In the genomic region with DNA sequence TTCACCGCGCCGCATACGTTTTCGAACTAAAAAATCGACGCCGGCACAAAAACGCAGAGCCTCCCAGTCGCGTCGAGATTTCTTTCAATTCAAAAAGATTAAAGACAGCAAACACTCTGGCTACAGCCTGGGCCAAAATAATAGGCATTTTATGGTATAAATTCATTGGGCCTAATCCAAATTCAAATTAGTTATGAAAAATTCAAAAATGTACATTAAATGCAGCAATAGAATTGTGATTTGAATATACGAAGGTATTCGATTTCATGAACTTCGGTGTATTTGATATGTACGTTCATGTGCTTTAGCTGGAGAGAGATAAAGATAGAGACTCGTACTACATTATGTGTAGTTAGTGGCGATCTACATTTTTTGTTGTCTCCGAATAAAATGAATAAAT, we compare ENCODE assay signal across 1 fruit fly cellular context.
TF ChIP-seq lines count a peak whose summit lies in the region.

A gene (minus strand): TSS at position 35 of the 400 bp plus-strand sequence.

TF ChIP-seq in whole organism, embryonic, 481 proteins besides CTCF, POLR2A, EP300 and RAD21 (continued from another document and continues in another):
- peak; percentile 87 for TF ChIP-seq CG2712 (tag; optimal IDR thresholded peaks at IDR 0.05; lab: Kevin White, UChicago)
- peak; percentile 78 for TF ChIP-seq CG6654 (GFP tag; optimal IDR thresholded peaks at IDR 0.05; lab: Kevin White, UChicago)
- TF ChIP-seq CG10274 (GFP tag; optimal IDR thresholded peaks at IDR 0.05; lab: Kevin White, UChicago) = peak; percentile 61
- peak; percentile 22 for TF ChIP-seq TFAM (GFP tag; optimal IDR thresholded peaks at IDR 0.05; lab: Kevin White, UChicago)
- peak; percentile 76 for TF ChIP-seq CG12104 (GFP tag; optimal IDR thresholded peaks at IDR 0.05; lab: Kevin White, UChicago)
- peak; percentile 72 for TF ChIP-seq E2f2 (GFP tag; IDR thresholded peaks at IDR 0.05; lab: Robert Waterston, UW)
- TF ChIP-seq Gug (GFP tag; IDR thresholded peaks at IDR 0.05; lab: Robert Waterston, UW) = peak; percentile 80; the same call in 3 of the 4 replicates
- TF ChIP-seq CG1529 (GFP tag; optimal IDR thresholded peaks at IDR 0.05; lab: Kevin White, UChicago) = peak; percentile 73
- peak; percentile 59 for TF ChIP-seq CG14965 (GFP tag; optimal IDR thresholded peaks at IDR 0.05; lab: Kevin White, UChicago; ENCODE audit: borderline replicate concordance)
- TF ChIP-seq D (optimal IDR thresholded peaks at IDR 0.05; lab: Kevin White, UChicago) = no peak
- peak; percentile 77 for TF ChIP-seq D (GFP tag; optimal IDR thresholded peaks at IDR 0.05; lab: Kevin White, UChicago)
- TF ChIP-seq unpg (GFP tag; optimal IDR thresholded peaks at IDR 0.05; lab: Kevin White, UChicago) = peak; percentile 95
- TF ChIP-seq inv (GFP tag; IDR thresholded peaks at IDR 0.05; lab: Robert Waterston, UW; ENCODE audit: partially characterized antibody) = no peak
- peak; percentile 89 for TF ChIP-seq E2f1 (GFP tag; IDR thresholded peaks at IDR 0.05; lab: Robert Waterston, UW)
- TF ChIP-seq usp (GFP tag; optimal IDR thresholded peaks at IDR 0.05; lab: Kevin White, UChicago) = no peak
- TF ChIP-seq MBD-R2 (GFP tag; IDR thresholded peaks at IDR 0.05; lab: Robert Waterston, UW) = peak; percentile 72; the same call in 1 of the 2 replicates
- TF ChIP-seq CG2120 (GFP tag; optimal IDR thresholded peaks at IDR 0.05; lab: Kevin White, UChicago) = peak; percentile 97
- peak; percentile 88 for TF ChIP-seq zfh1 (GFP tag; IDR thresholded peaks at IDR 0.05; lab: Robert Waterston, UW)
- peak; percentile 79 for TF ChIP-seq slp2 (GFP tag; optimal IDR thresholded peaks at IDR 0.05; lab: Kevin White, UChicago)
- no peak for TF ChIP-seq chinmo (GFP tag; IDR thresholded peaks at IDR 0.05; lab: Robert Waterston, UW; ENCODE audit: partially characterized antibody)
- TF ChIP-seq tin (GFP tag; optimal IDR thresholded peaks at IDR 0.05; lab: Kevin White, UChicago) = peak; percentile 77
- TF ChIP-seq Vsx1 (GFP tag; optimal IDR thresholded peaks at IDR 0.05; lab: Kevin White, UChicago) = peak; percentile 76
- TF ChIP-seq Aef1 (GFP tag; IDR thresholded peaks at IDR 0.05; lab: Robert Waterston, UW) = peak; percentile 86
- no peak for TF ChIP-seq lov (optimal IDR thresholded peaks at IDR 0.05; lab: Kevin White, UChicago)
- TF ChIP-seq lov (GFP tag; IDR thresholded peaks at IDR 0.05; lab: Robert Waterston, UW) = peak; percentile 53; the same call in 1 of the 3 replicates
- TF ChIP-seq CG11093 (GFP tag; IDR thresholded peaks at IDR 0.05; lab: Robert Waterston, UW) = peak; percentile 70; the same call in 2 of the 3 replicates
- TF ChIP-seq nau (GFP tag; optimal IDR thresholded peaks at IDR 0.05; lab: Kevin White, UChicago) = peak; percentile 89
- peak; percentile 79 for TF ChIP-seq Hr3 (GFP tag; optimal IDR thresholded peaks at IDR 0.05; lab: Kevin White, UChicago)
- peak; percentile 89 for TF ChIP-seq Xrp1 (GFP tag; IDR thresholded peaks at IDR 0.05; lab: Robert Waterston, UW)
- peak; percentile 72 for TF ChIP-seq Deaf1 (tag; optimal IDR thresholded peaks at IDR 0.05; lab: Kevin White, UChicago)
- peak; percentile 64; the same call in 1 of the 2 replicates for TF ChIP-seq Adf1 (GFP tag; IDR thresholded peaks at IDR 0.05; lab: Robert Waterston, UW)
- TF ChIP-seq ro (GFP tag; IDR thresholded peaks at IDR 0.05; lab: Robert Waterston, UW) = 0 out of 2 replicates have a peak, but pooled peaks have one; percentile 11
- TF ChIP-seq Ssrp (tag; optimal IDR thresholded peaks at IDR 0.05; lab: Kevin White, UChicago) = peak; percentile 81
- TF ChIP-seq CG7556 (GFP tag; optimal IDR thresholded peaks at IDR 0.05; lab: Kevin White, UChicago) = peak; percentile 89
- TF ChIP-seq Nf-YB (GFP tag; optimal IDR thresholded peaks at IDR 0.05; lab: Kevin White, UChicago) = peak; percentile 76
- TF ChIP-seq CG32532 (GFP tag; IDR thresholded peaks at IDR 0.05; lab: Robert Waterston, UW) = peak; percentile 94
- peak; percentile 86 for TF ChIP-seq CG18476 (GFP tag; optimal IDR thresholded peaks at IDR 0.05; lab: Kevin White, UChicago)
- TF ChIP-seq Kr (GFP tag; optimal IDR thresholded peaks at IDR 0.05; lab: Kevin White, UChicago) = no peak
- TF ChIP-seq nom (GFP tag; optimal IDR thresholded peaks at IDR 0.05; lab: Kevin White, UChicago) = peak; percentile 68
- peak; percentile 79 for TF ChIP-seq sd (tag; optimal IDR thresholded peaks at IDR 0.05; lab: Kevin White, UChicago)
- peak; percentile 87 for TF ChIP-seq CG12744 (GFP tag; optimal IDR thresholded peaks at IDR 0.05; lab: Kevin White, UChicago)
- peak; percentile 55 for TF ChIP-seq Sry-δ (GFP tag; optimal IDR thresholded peaks at IDR 0.05; lab: Kevin White, UChicago)
- peak; percentile 75 for TF ChIP-seq Myb (GFP tag; optimal IDR thresholded peaks at IDR 0.05; lab: Kevin White, UChicago)
- TF ChIP-seq ranshi (GFP tag; IDR thresholded peaks at IDR 0.05; lab: Robert Waterston, UW) = peak; percentile 90
- peak; percentile 21 for TF ChIP-seq bigmax (GFP tag; optimal IDR thresholded peaks at IDR 0.05; lab: Kevin White, UChicago)
- peak; percentile 78 for TF ChIP-seq CG4424 (GFP tag; optimal IDR thresholded peaks at IDR 0.05; lab: Kevin White, UChicago)
- peak; percentile 86 for TF ChIP-seq CG13894 (tag; optimal IDR thresholded peaks at IDR 0.05; lab: Kevin White, UChicago)
- peak; percentile 90 for TF ChIP-seq lbe (GFP tag; optimal IDR thresholded peaks at IDR 0.05; lab: Kevin White, UChicago)
- TF ChIP-seq CG10321 (GFP tag; IDR thresholded peaks at IDR 0.05; lab: Robert Waterston, UW) = peak; percentile 79
- peak; percentile 90 for TF ChIP-seq CG6689 (GFP tag; IDR thresholded peaks at IDR 0.05; lab: Robert Waterston, UW)
- no peak for TF ChIP-seq CG2129 (GFP tag; IDR thresholded peaks at IDR 0.05; lab: Robert Waterston, UW; ENCODE audit: partially characterized antibody)
- TF ChIP-seq dpn (GFP tag; optimal IDR thresholded peaks at IDR 0.05; lab: Kevin White, UChicago) = peak; percentile 89 to 92
- peak; percentile 91 for TF ChIP-seq CG14014 (GFP tag; IDR thresholded peaks at IDR 0.05; lab: Robert Waterston, UW)
- TF ChIP-seq CHES-1-like (GFP tag; optimal IDR thresholded peaks at IDR 0.05; lab: Kevin White, UChicago) = peak; percentile 91
- TF ChIP-seq CG10654 (GFP tag; optimal IDR thresholded peaks at IDR 0.05; lab: Kevin White, UChicago) = peak; percentile 83
- TF ChIP-seq CG13287 (GFP tag; IDR thresholded peaks at IDR 0.05; lab: Robert Waterston, UW; ENCODE audit: partially characterized antibody) = no peak
- TF ChIP-seq trem (tag; optimal IDR thresholded peaks at IDR 0.05; lab: Kevin White, UChicago) = peak; percentile 73
- peak; percentile 63 for TF ChIP-seq CG7928 (GFP tag; optimal IDR thresholded peaks at IDR 0.05; lab: Kevin White, UChicago)
- no peak for TF ChIP-seq Hr39 (optimal IDR thresholded peaks at IDR 0.05; lab: Kevin White, UChicago)
- peak; percentile 52 for TF ChIP-seq grn (GFP tag; optimal IDR thresholded peaks at IDR 0.05; lab: Kevin White, UChicago)
- TF ChIP-seq Hr51 (GFP tag; optimal IDR thresholded peaks at IDR 0.05; lab: Kevin White, UChicago) = peak; percentile 78 to 93
- TF ChIP-seq ftz-f1 (GFP tag; optimal IDR thresholded peaks at IDR 0.05; lab: Kevin White, UChicago) = no peak
- peak; percentile 72; the same call in 1 of the 3 replicates for TF ChIP-seq CG6175 (GFP tag; IDR thresholded peaks at IDR 0.05; lab: Robert Waterston, UW)
- no peak for TF ChIP-seq CG7963 (GFP tag; IDR thresholded peaks at IDR 0.05; lab: Robert Waterston, UW; ENCODE audit: partially characterized antibody)
- TF ChIP-seq HLH54F (GFP tag; optimal IDR thresholded peaks at IDR 0.05; lab: Kevin White, UChicago) = peak; percentile 90
- TF ChIP-seq Atf3 (GFP tag; optimal IDR thresholded peaks at IDR 0.05; lab: Kevin White, UChicago) = peak; percentile 62
- peak; percentile 87 for TF ChIP-seq Hsf (GFP tag; optimal IDR thresholded peaks at IDR 0.05; lab: Kevin White, UChicago)
- peak; percentile 81 for TF ChIP-seq nerfin-1 (tag; optimal IDR thresholded peaks at IDR 0.05; lab: Kevin White, UChicago)
- TF ChIP-seq ara (GFP tag; IDR thresholded peaks at IDR 0.05; lab: Robert Waterston, UW) = peak; percentile 75
- peak; percentile 93 for TF ChIP-seq tap (tag; optimal IDR thresholded peaks at IDR 0.05; lab: Kevin White, UChicago)
- TF ChIP-seq da (GFP tag; optimal IDR thresholded peaks at IDR 0.05; lab: Kevin White, UChicago) = peak; percentile 60
- TF ChIP-seq prd (optimal IDR thresholded peaks at IDR 0.05; lab: Kevin White, UChicago) = no peak
- peak; percentile 85 for TF ChIP-seq prd (GFP tag; IDR thresholded peaks at IDR 0.05; lab: Robert Waterston, UW)
- TF ChIP-seq Oli (tag; optimal IDR thresholded peaks at IDR 0.05; lab: Kevin White, UChicago) = peak; percentile 91
- peak; percentile 70 for TF ChIP-seq CG4730 (GFP tag; IDR thresholded peaks at IDR 0.05; lab: Robert Waterston, UW)
- TF ChIP-seq CG15696 (tag; optimal IDR thresholded peaks at IDR 0.05; lab: Kevin White, UChicago) = peak; percentile 44
- peak; percentile 86 for TF ChIP-seq repo (GFP tag; optimal IDR thresholded peaks at IDR 0.05; lab: Kevin White, UChicago)
- no peak for TF ChIP-seq h (optimal IDR thresholded peaks at IDR 0.05; lab: Kevin White, UChicago)
- peak; percentile 82 for TF ChIP-seq CG12155 (GFP tag; optimal IDR thresholded peaks at IDR 0.05; lab: Kevin White, UChicago)
- peak; percentile 73 for TF ChIP-seq CG1024 (GFP tag; IDR thresholded peaks at IDR 0.05; lab: Robert Waterston, UW)
- TF ChIP-seq CG42726 (GFP tag; IDR thresholded peaks at IDR 0.05; lab: Robert Waterston, UW; ENCODE audit: partially characterized antibody) = no peak
- no peak for TF ChIP-seq CG9797 (GFP tag; optimal IDR thresholded peaks at IDR 0.05; lab: Kevin White, UChicago)
- TF ChIP-seq wdn (GFP tag; IDR thresholded peaks at IDR 0.05; lab: Robert Waterston, UW) = peak; percentile 83
- TF ChIP-seq jing (GFP tag; optimal IDR thresholded peaks at IDR 0.05; lab: Kevin White, UChicago) = peak; percentile 75
- TF ChIP-seq z (GFP tag; IDR thresholded peaks at IDR 0.05; lab: Robert Waterston, UW) = no peak
- TF ChIP-seq CG15514 (GFP tag; optimal IDR thresholded peaks at IDR 0.05; lab: Kevin White, UChicago) = peak; percentile 91
- peak; percentile 52 for TF ChIP-seq zen (tag; optimal IDR thresholded peaks at IDR 0.05; lab: Kevin White, UChicago)
- TF ChIP-seq Dp (GFP tag; optimal IDR thresholded peaks at IDR 0.05; lab: Kevin White, UChicago) = no peak
- TF ChIP-seq pzg (GFP tag; optimal IDR thresholded peaks at IDR 0.05; lab: Kevin White, UChicago) = peak; percentile 20
- peak; percentile 95 for TF ChIP-seq vvl (GFP tag; IDR thresholded peaks at IDR 0.05; lab: Robert Waterston, UW)
- TF ChIP-seq CG4617 (GFP tag; optimal IDR thresholded peaks at IDR 0.05; lab: Kevin White, UChicago; ENCODE audit: borderline replicate concordance) = peak; percentile 46
- TF ChIP-seq yki (optimal IDR thresholded peaks at IDR 0.05; lab: Kevin White, UChicago) = no peak
- TF ChIP-seq CG12219 (GFP tag; optimal IDR thresholded peaks at IDR 0.05; lab: Kevin White, UChicago) = peak; percentile 92
- TF ChIP-seq CG8388 (GFP tag; optimal IDR thresholded peaks at IDR 0.05; lab: Kevin White, UChicago) = peak; percentile 87
- TF ChIP-seq Blimp-1 (GFP tag; optimal IDR thresholded peaks at IDR 0.05; lab: Kevin White, UChicago) = peak; percentile 84
- peak; percentile 46 for TF ChIP-seq CG3065 (GFP tag; optimal IDR thresholded peaks at IDR 0.05; lab: Kevin White, UChicago)
- peak; percentile 51; the same call in 1 of the 2 replicates for TF ChIP-seq ham (GFP tag; IDR thresholded peaks at IDR 0.05; lab: Robert Waterston, UW)
- TF ChIP-seq sqz (GFP tag; optimal IDR thresholded peaks at IDR 0.05; lab: Kevin White, UChicago) = peak; percentile 69
- TF ChIP-seq gem (tag; optimal IDR thresholded peaks at IDR 0.05; lab: Kevin White, UChicago) = peak; percentile 94
- TF ChIP-seq Doc3 (GFP tag; IDR thresholded peaks at IDR 0.05; lab: Robert Waterston, UW; ENCODE audit: partially characterized antibody) = no peak
- TF ChIP-seq Hand (GFP tag; optimal IDR thresholded peaks at IDR 0.05; lab: Kevin White, UChicago) = peak; percentile 86
- no peak for TF ChIP-seq CG14860 (GFP tag; IDR thresholded peaks at IDR 0.05; lab: Robert Waterston, UW; ENCODE audit: partially characterized antibody)
- TF ChIP-seq emc (GFP tag; optimal IDR thresholded peaks at IDR 0.05; lab: Kevin White, UChicago) = peak; percentile 79
- TF ChIP-seq CG2889 (GFP tag; IDR thresholded peaks at IDR 0.05; lab: Robert Waterston, UW) = peak; percentile 77
- TF ChIP-seq Dref (GFP tag; IDR thresholded peaks at IDR 0.05; lab: Robert Waterston, UW) = 0 out of 2 replicates have a peak, but pooled peaks have one; percentile 18
- peak; percentile 78 for TF ChIP-seq Optix (GFP tag; IDR thresholded peaks at IDR 0.05; lab: Robert Waterston, UW)
- no peak for TF ChIP-seq HLH4C (GFP tag; IDR thresholded peaks at IDR 0.05; lab: Robert Waterston, UW; ENCODE audit: partially characterized antibody)
- TF ChIP-seq pita (GFP tag; optimal IDR thresholded peaks at IDR 0.05; lab: Kevin White, UChicago) = no peak
- peak; percentile 96 for TF ChIP-seq ci (GFP tag; IDR thresholded peaks at IDR 0.05; lab: Robert Waterston, UW)
- no peak for TF ChIP-seq CG17186 (GFP tag; optimal IDR thresholded peaks at IDR 0.05; lab: Kevin White, UChicago)
- TF ChIP-seq CG16815 (GFP tag; optimal IDR thresholded peaks at IDR 0.05; lab: Kevin White, UChicago) = peak; percentile 77
- no peak for TF ChIP-seq crol (GFP tag; IDR thresholded peaks at IDR 0.05; lab: Robert Waterston, UW)
- TF ChIP-seq otp (GFP tag; IDR thresholded peaks at IDR 0.05; lab: Robert Waterston, UW) = peak; percentile 86
- peak; percentile 92 for TF ChIP-seq bcd (GFP tag; optimal IDR thresholded peaks at IDR 0.05; lab: Kevin White, UChicago)
- TF ChIP-seq unc-4 (GFP tag; IDR thresholded peaks at IDR 0.05; lab: Robert Waterston, UW; ENCODE audit: partially characterized antibody) = no peak
- TF ChIP-seq CG31441 (GFP tag; IDR thresholded peaks at IDR 0.05; lab: Robert Waterston, UW) = peak; percentile 91
- TF ChIP-seq pfk (GFP tag; optimal IDR thresholded peaks at IDR 0.05; lab: Kevin White, UChicago) = no peak
- peak; percentile 85 for TF ChIP-seq NFAT (GFP tag; IDR thresholded peaks at IDR 0.05; lab: Robert Waterston, UW)
- TF ChIP-seq ERR (GFP tag; optimal IDR thresholded peaks at IDR 0.05; lab: Kevin White, UChicago) = peak; percentile 81
- TF ChIP-seq Opbp (GFP tag; IDR thresholded peaks at IDR 0.05; lab: Robert Waterston, UW; ENCODE audit: partially characterized antibody) = no peak
- TF ChIP-seq CG2875 (GFP tag; optimal IDR thresholded peaks at IDR 0.05; lab: Kevin White, UChicago) = peak; percentile 79
- TF ChIP-seq tll (GFP tag; optimal IDR thresholded peaks at IDR 0.05; lab: Kevin White, UChicago) = no peak
- TF ChIP-seq fd96Cb (tag; optimal IDR thresholded peaks at IDR 0.05; lab: Kevin White, UChicago) = peak; percentile 87
